Worm (Caenorhabditis elegans): ENCODE data around the gene str-33.
A peak's percentile ranks its signal among the peaks of the same experiment; 100 is the strongest.

Gene str-33

DNA sequence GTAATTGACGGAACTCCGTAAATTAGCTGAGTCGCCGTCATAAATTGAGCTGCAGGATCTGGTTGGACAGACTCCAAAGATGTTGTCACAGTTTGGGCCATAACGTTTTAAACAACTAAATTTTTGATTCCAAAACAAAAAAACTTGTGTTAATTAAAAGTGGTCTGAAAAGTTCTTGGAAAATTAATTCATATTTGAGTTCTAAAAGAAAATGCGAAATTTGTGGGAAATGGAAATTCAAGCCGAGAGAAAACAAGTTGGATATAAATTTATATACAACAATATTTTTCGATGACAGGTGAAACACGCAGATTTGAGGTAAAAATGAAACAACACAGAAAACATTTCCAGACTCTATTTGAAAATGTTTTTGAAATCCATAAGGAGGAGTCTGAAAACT is 3.1 kb upstream of the str-33 start, which contains the start of gene srg-59:
Gene srg-59 (minus strand): TSS at position 101 of the 400 bp plus-strand sequence.
- TF ChIP-seq zag-1 (tag; optimal IDR thresholded peaks at IDR 0.05) (no peak), php-3 (GFP tag; IDR thresholded peaks at IDR 0.05) (no peak), aha-1 (tag) (peak; percentile 81), tag-97 (GFP tag; IDR thresholded peaks at IDR 0.05) (no peak)

DNA sequence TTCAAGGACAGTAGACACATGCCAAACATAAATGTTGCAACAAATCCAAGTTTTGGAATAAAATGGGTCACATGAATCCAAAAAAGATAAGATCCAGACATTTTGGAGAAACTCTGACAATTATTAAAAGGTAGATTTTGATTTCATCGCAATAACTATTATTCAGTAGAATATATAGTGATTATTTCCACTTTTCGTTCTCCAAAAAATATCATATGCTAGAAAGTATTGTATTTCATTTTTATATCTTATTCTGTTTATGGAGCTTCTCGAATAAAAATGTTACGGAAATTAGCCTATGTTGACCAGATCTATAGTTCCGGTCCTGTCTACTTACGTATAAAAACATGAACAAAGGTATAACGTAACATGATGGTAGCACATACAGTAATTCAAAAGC is 1.2 kb upstream of the str-33 start, which contains the start of gene str-13:
Gene str-13 (minus strand): TSS at position 101 of the 400 bp plus-strand sequence.
- TF ChIP-seq T20F7.1 (GFP tag; optimal IDR thresholded peaks at IDR 0.05) (no peak), zfp-2 (tag; optimal IDR thresholded peaks at IDR 0.05) (no peak), gei-8 (GFP tag; optimal IDR thresholded peaks at IDR 0.05) (no peak), spr-3 (GFP tag; optimal IDR thresholded peaks at IDR 0.05) (no peak), egl-43 (GFP tag; IDR thresholded peaks at IDR 0.05) (no peak), daf-12 (tag; optimal IDR thresholded peaks at IDR 0.05) (no peak), madf-5 (GFP tag; IDR thresholded peaks at IDR 0.05) (no peak), lsy-2 (tag; optimal IDR thresholded peaks at IDR 0.05) (no peak), sdz-12 (GFP tag; optimal IDR thresholded peaks at IDR 0.05) (no peak), spr-1 (tag; optimal IDR thresholded peaks at IDR 0.05) (no peak), lir-3 (tag; optimal IDR thresholded peaks at IDR 0.05) (no peak), lin-15B (tag; optimal IDR thresholded peaks at IDR 0.05) (no peak), Y105C5A.15 (GFP tag; IDR thresholded peaks at IDR 0.05) (no peak), pqm-1 (tag; optimal IDR thresholded peaks at IDR 0.05) (no peak), Y75B8A.6 (GFP tag; IDR thresholded peaks at IDR 0.05) (no peak)

ce11 chrV:2730784-2731480 is 2.6 kb downstream of the str-33 start, which contains the start of gene dod-3:
TSS of gene dod-3 (minus strand) at chrV:2731098.
- TF ChIP-seq hif-1 (tag; optimal IDR thresholded peaks at IDR 0.05) (peak in 1 of 2 experiments; percentile 89), lin-29 (GFP tag; IDR thresholded peaks at IDR 0.05) (no peak), madf-5 (GFP tag; IDR thresholded peaks at IDR 0.05) (no peak), mes-2 (tag; optimal IDR thresholded peaks at IDR 0.05; ENCODE audit: poor library complexity, severe bottlenecking) (no peak), T26A8.4 (GFP tag; IDR thresholded peaks at IDR 0.05) (no peak), lin-1 (GFP tag; IDR thresholded peaks at IDR 0.05) (peak; percentile 78), duxl-1 (tag; optimal IDR thresholded peaks at IDR 0.05; ENCODE audit: poor library complexity) (no peak), nhr-102 (tag; optimal IDR thresholded peaks at IDR 0.05) (no peak), spr-3 (GFP tag; optimal IDR thresholded peaks at IDR 0.05) (no peak), madf-9 (GFP tag; conservative IDR thresholded peaks at IDR 0.05) (no peak), vab-7 (GFP tag; IDR thresholded peaks at IDR 0.05) (no peak), nhr-48 (tag; optimal IDR thresholded peaks at IDR 0.05) (peak; percentile 46), zip-2 (tag; optimal IDR thresholded peaks at IDR 0.05) (no peak), ceh-82 (tag; optimal IDR thresholded peaks at IDR 0.05) (no peak), ZK337.2 (GFP tag; IDR thresholded peaks at IDR 0.05) (no peak), lsy-2 (tag; optimal IDR thresholded peaks at IDR 0.05) (no peak), hlh-11 (tag; optimal IDR thresholded peaks at IDR 0.05) (peak; percentile 92), mxl-2 (GFP tag; conservative IDR thresholded peaks at IDR 0.05) (no peak), hlh-30 (tag; optimal IDR thresholded peaks at IDR 0.05; ENCODE audit: insufficient read depth) (no peak), egl-43 (GFP tag; IDR thresholded peaks at IDR 0.05) (no peak), mxl-3 (GFP tag; optimal IDR thresholded peaks at IDR 0.05) (no peak), fkh-10 (GFP tag; optimal IDR thresholded peaks at IDR 0.05) (no peak), nhr-77 (tag; optimal IDR thresholded peaks at IDR 0.05) (peak; percentile 32), daf-16 (GFP tag; optimal IDR thresholded peaks at IDR 0.05) (peak in 1 of 2 experiments; percentile 48), daf-16 (tag; optimal IDR thresholded peaks at IDR 0.05) (peak; percentile 92), Y5F2A.4 (GFP tag; optimal IDR thresholded peaks at IDR 0.05) (no peak), F26F4.8 (GFP tag; conservative IDR thresholded peaks at IDR 0.05) (no peak), nhr-41 (GFP tag; IDR thresholded peaks at IDR 0.05) (no peak), fos-1 (tag; optimal IDR thresholded peaks at IDR 0.05) (no peak), dve-1 (tag; optimal IDR thresholded peaks at IDR 0.05; ENCODE audit: insufficient read depth) (peak; percentile 59), arid-1 (GFP tag; conservative IDR thresholded peaks at IDR 0.05) (no peak), dmd-6 (GFP tag; IDR thresholded peaks at IDR 0.05) (peak; percentile 89)

All from whole organism, L4 larva.